Fruit fly (Drosophila melanogaster) Kc167 (cell line): ENCODE data around the gene CG15882.

Experiments used
- Myc ChIP-seq: fragments of >200 bp; optimal IDR thresholded peaks from 2 replicates; lab custom pipeline; 2017; ENCODE audit warnings: missing external identifiers
- Sin3A ChIP-seq: fragments of >200 bp; optimal IDR thresholded peaks from 2 replicates; lab custom pipeline; 2018; ENCODE audit warnings: missing external identifiers
- h ChIP-seq: fragments of >200 bp; optimal IDR thresholded peaks from 3 replicates; lab custom pipeline; 2018; ENCODE audit warnings: missing external identifiers
- insv ChIP-seq: fragments of >200 bp; optimal IDR thresholded peaks from 3 replicates; lab custom pipeline; 2018; ENCODE audit warnings: missing external identifiers
- psq ChIP-seq: fragments of >200 bp; optimal IDR thresholded peaks from 2 replicates; lab custom pipeline; 2017; ENCODE audit warnings: missing external identifiers
- ttk ChIP-seq: sonication (Bioruptor generic); optimal IDR thresholded peaks from 2 replicates; lab custom pipeline; 2017; ENCODE audit warnings: missing external identifiers

CG15882 gene

DNA sequence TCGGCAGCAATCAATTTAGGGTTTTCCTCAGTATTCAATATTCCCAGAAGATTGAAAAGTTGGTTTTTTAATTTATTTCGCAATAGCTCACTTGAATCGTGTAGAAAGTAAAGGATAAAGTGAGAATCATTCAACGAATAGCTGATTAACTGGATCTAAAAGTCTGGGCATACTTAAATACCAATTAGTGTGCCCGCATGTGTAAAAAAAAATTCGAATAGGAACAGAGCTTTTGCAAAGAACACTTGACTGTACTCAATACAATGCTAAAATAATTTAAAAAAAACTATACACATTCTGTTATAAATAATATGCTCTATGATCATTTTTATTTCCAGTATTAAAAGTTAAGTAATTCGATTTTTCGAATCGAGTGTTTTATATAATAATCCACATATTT, at the start of gene CG15882:
Gene CG15882, minus strand, starts transcription at position 101 of the 400 bp plus-strand sequence.
- no peak for TF ChIP-seq Sin3A
- no peak for TF ChIP-seq psq (lab: Kevin White, UChicago)
- no peak for TF ChIP-seq insv (lab: Kevin White, UChicago)
- TF ChIP-seq ttk (lab: Kevin White, UChicago), result no peak
- no peak for TF ChIP-seq h (lab: Kevin White, UChicago)
- TF ChIP-seq Myc (lab: Kevin White, UChicago), result no peak

- TF ChIP-seq Sin3A (no peak), ttk (lab: Kevin White, UChicago) (no peak), psq (lab: Kevin White, UChicago) (no peak), h (lab: Kevin White, UChicago) (no peak), insv (lab: Kevin White, UChicago) (no peak), Myc (lab: Kevin White, UChicago) (no peak)
These were observed 48.8 kb upstream of the CG15882 start for dm6 chrX:19172955-19173354.

- no peak for TF ChIP-seq Myc (lab: Kevin White, UChicago)
- no peak for TF ChIP-seq h (lab: Kevin White, UChicago)
These were observed 47.7 kb upstream of the CG15882 start for dm6 chrX:19171926-19172325.

- TF ChIP-seq psq (lab: Kevin White, UChicago) (no peak), Sin3A (no peak), h (lab: Kevin White, UChicago) (no peak), Myc (lab: Kevin White, UChicago) (no peak), insv (lab: Kevin White, UChicago) (no peak), ttk (lab: Kevin White, UChicago) (no peak)
These were observed 46.6 kb upstream of the CG15882 start, which contains the start of gene Inx5 for dm6 chrX:19170791-19171190. Inx5 (minus strand) TSS chrX:19170883.

dm6 chrX:19167586-19168403, 43.6 kb upstream of the CG15882 start:
- TF ChIP-seq insv (lab: Kevin White, UChicago) (no peak), Sin3A (no peak), h (lab: Kevin White, UChicago) (no peak), Myc (lab: Kevin White, UChicago) (no peak), psq (lab: Kevin White, UChicago) (no peak), ttk (lab: Kevin White, UChicago) (no peak)

DNA sequence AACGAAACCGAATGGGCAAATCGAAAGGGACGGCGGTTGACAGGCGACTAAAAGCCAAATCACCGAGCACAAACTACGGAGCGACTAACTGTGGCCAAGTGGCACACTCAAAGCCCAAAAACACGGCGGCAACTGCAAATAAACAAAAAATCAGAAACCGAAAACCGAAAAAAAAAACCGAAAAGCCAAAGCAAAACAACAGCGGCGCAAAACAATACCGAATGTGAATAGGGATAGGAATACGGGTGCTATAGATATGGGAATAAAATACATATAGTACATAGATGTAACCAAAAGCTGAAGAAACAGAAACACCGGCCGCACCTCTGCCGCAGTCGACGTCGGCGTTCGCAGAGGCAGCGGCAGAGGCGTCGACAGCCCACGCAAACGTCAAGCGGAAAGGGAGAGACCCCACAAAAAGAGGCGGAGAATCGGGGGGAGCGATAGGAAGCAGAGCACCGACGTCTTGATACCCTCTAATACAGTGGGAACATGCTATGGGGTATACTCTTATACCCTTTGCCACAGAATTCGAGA, 42.9 kb upstream of the CG15882 start, which contains the start of gene RhoGAP18B:
Gene RhoGAP18B, minus strand, starts transcription at position 51 of the 537 bp plus-strand sequence.
- TF ChIP-seq Sin3A (no peak), h (lab: Kevin White, UChicago) (no peak), ttk (lab: Kevin White, UChicago) (no peak), insv (lab: Kevin White, UChicago) (no peak), Myc (lab: Kevin White, UChicago) (no peak), psq (lab: Kevin White, UChicago) (no peak)

dm6 chrX:19166152-19166935, 42.2 kb upstream of the CG15882 start:
- no peak for TF ChIP-seq h (lab: Kevin White, UChicago)

DNA sequence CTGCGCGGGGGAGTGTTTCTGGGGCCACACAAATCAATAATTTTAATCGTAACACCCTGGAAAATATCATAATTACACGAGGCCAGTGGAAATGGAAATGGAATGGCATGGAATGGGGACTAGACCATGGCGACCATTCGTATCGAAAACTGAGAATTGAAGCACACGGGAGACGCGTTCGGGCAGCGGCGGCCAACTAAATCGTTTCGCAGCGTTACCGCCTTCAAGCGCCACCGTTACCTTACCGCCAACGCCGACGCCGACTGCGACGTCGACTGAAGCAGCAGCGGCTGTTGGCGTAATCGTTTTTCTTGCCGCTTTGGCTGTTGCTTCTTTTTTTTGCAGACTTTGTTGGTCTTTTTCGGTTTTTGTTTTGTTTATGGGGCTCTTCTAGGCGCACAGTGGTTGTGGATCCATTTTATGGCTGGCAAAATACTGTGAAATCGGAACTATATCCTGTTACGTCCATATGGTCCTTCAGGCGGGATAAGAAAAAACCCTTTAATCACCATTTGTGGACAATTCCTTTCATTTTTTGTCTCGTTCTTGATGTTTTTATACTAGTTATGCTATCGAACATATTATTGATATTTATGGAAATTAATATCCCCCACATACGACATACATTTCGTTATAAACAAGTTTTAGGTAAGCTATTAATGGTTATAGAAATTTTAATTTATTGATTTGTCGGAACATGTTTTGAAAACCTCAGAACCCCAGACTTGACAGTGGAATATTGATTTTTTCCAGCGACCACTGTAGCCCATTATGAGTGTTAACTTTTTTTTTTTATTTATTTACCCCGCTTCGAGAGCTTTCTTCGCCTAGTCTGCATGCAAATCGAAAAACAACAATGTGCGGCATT, 41.2 kb upstream of the CG15882 start:
- no peak for TF ChIP-seq psq (lab: Kevin White, UChicago)
- no peak for TF ChIP-seq insv (lab: Kevin White, UChicago)
- TF ChIP-seq h (lab: Kevin White, UChicago), result no peak

dm6 chrX:19164726-19165125, 40.5 kb upstream of the CG15882 start:
- no peak for TF ChIP-seq ttk (lab: Kevin White, UChicago)
- no peak for TF ChIP-seq h (lab: Kevin White, UChicago)
- TF ChIP-seq psq (lab: Kevin White, UChicago), result no peak
- TF ChIP-seq insv (lab: Kevin White, UChicago), result no peak
- no peak for TF ChIP-seq Sin3A
- TF ChIP-seq Myc (lab: Kevin White, UChicago), result no peak

dm6 chrX:19163446-19163845, 39.3 kb upstream of the CG15882 start:
- no peak for TF ChIP-seq ttk (lab: Kevin White, UChicago)
- TF ChIP-seq insv (lab: Kevin White, UChicago), result no peak
- no peak for TF ChIP-seq h (lab: Kevin White, UChicago)
- no peak for TF ChIP-seq Myc (lab: Kevin White, UChicago)
- TF ChIP-seq Sin3A, result no peak
- no peak for TF ChIP-seq psq (lab: Kevin White, UChicago)
